Fruit fly (Drosophila melanogaster): ENCODE results near the gene ND-MNLL.

- TF ChIP-seq CG8478 (optimal IDR thresholded peaks at IDR 0.05) (no peak), CTCF (optimal IDR thresholded peaks at IDR 0.05) (no peak)
Observed at dm6 chrX:7924913-7925312, 31.3 kb upstream of the ND-MNLL start.
